Fruit fly (Drosophila melanogaster) whole organism, embryonic: ENCODE measurements around the gene Ca-Ma2d.
A peak's percentile ranks its signal among the peaks of the same experiment; 100 is the strongest.

Experiments
- Awh ChIP-seq: fragments of 200-800 bp; sonication (Bioruptor generic); IDR thresholded peaks from 2 replicates; pipeline ENCODE4, ENCODE4 v1.3.6; 2022; ENCODE audit warnings: missing biosample characterization, missing genetic modification characterization
- CG11093 ChIP-seq: fragments of 200-800 bp; sonication (Bioruptor generic); IDR thresholded peaks from 3 replicates; pipeline ENCODE4 v1.3.6; 2022; ENCODE audit warnings: missing biosample characterization, missing genetic modification characterization
- CG12155 ChIP-seq: fragments of 200-800 bp; sonication (Bioruptor generic); optimal IDR thresholded peaks from 3 replicates; lab custom pipeline; 2016; ENCODE audit warnings: missing biosample characterization, missing genetic modification characterization
- CG1233 ChIP-seq: fragments of 200-800 bp; sonication (Bioruptor generic); optimal IDR thresholded peaks from 4 replicates; lab custom pipeline; 2018; ENCODE audit warnings: missing biosample characterization, mild to moderate bottlenecking, missing genetic modification characterization
- CG13424 ChIP-seq: fragments of 200-800 bp; sonication (Bioruptor generic); optimal IDR thresholded peaks from 2 replicates; lab custom pipeline; 2019; ENCODE audit warnings: missing biosample characterization, mild to moderate bottlenecking, missing genetic modification characterization, moderate library complexity
- CG14050 ChIP-seq: fragments of 200-800 bp; sonication (Bioruptor generic); IDR thresholded peaks from 3 replicates; pipeline ENCODE4 v1.3.6; 2022; ENCODE audit warnings: missing biosample characterization, missing genetic modification characterization
- CG14965 ChIP-seq: fragments of 200-800 bp; sonication (Bioruptor generic); optimal IDR thresholded peaks from 2 replicates; lab custom pipeline; 2016; ENCODE audit warnings: missing biosample characterization, missing genetic modification characterization, borderline replicate concordance
- CG15073 ChIP-seq: fragments of 200-800 bp; sonication (Bioruptor generic); optimal IDR thresholded peaks from 2 replicates; lab custom pipeline; 2016; ENCODE audit warnings: missing biosample characterization, missing genetic modification characterization
- CG16779 ChIP-seq: fragments of 200-800 bp; sonication (Bioruptor generic); IDR thresholded peaks from 2 replicates; pipeline ENCODE4 v1.3.6; 2022; ENCODE audit warnings: missing biosample characterization, missing genetic modification characterization
- CG16863 ChIP-seq: fragments of 200-800 bp; sonication (Bioruptor generic); optimal IDR thresholded peaks from 3 replicates; lab custom pipeline; 2016; ENCODE audit warnings: missing biosample characterization, missing genetic modification characterization
- CG2120 ChIP-seq: fragments of 200-800 bp; sonication (Bioruptor generic); optimal IDR thresholded peaks from 3 replicates; lab custom pipeline; 2016; ENCODE audit warnings: missing biosample characterization, missing genetic modification characterization
- CG2712 ChIP-seq: fragments of 200-800 bp; optimal IDR thresholded peaks from 3 replicates; lab custom pipeline; 2019; ENCODE audit warnings: missing biosample characterization, mild to moderate bottlenecking, missing genetic modification characterization, moderate library complexity
- CG30431 ChIP-seq: fragments of 200-800 bp; sonication (Bioruptor generic); optimal IDR thresholded peaks from 2 replicates; lab custom pipeline; 2017; ENCODE audit warnings: missing biosample characterization, missing genetic modification characterization
- CG32767 ChIP-seq: fragments of 200-800 bp; sonication (Bioruptor generic); IDR thresholded peaks from 2 replicates; pipeline ENCODE4 v1.3.6; 2022; ENCODE audit warnings: missing biosample characterization, missing genetic modification characterization
- CG33213 ChIP-seq: fragments of 200-800 bp; sonication (Bioruptor generic); optimal IDR thresholded peaks from 3 replicates; lab custom pipeline; 2016; ENCODE audit warnings: missing biosample characterization, missing genetic modification characterization
- CG8944 ChIP-seq: fragments of 200-800 bp; sonication (Bioruptor generic); optimal IDR thresholded peaks from 3 replicates; lab custom pipeline; 2016; ENCODE audit warnings: missing biosample characterization, missing genetic modification characterization
- CG9437 ChIP-seq: fragments of 200-800 bp; sonication (Bioruptor generic); optimal IDR thresholded peaks from 2 replicates; lab custom pipeline; 2018; ENCODE audit warnings: missing biosample characterization, mild to moderate bottlenecking, missing genetic modification characterization
- CG9817 ChIP-seq: fragments of 200-800 bp; sonication (Bioruptor generic); optimal IDR thresholded peaks from 2 replicates; lab custom pipeline; 2018; ENCODE audit warnings: missing biosample characterization, mild to moderate bottlenecking, missing genetic modification characterization, moderate library complexity
- Doc3 ChIP-seq: fragments of 200-800 bp; sonication (Bioruptor generic); IDR thresholded peaks from 3 replicates; pipeline ENCODE4 v1.3.6; 2022; ENCODE audit warnings: missing biosample characterization, missing genetic modification characterization; ENCODE audit not compliant: partially characterized antibody
- Ets65A ChIP-seq: fragments of 200-800 bp; sonication (Bioruptor generic); peaks from one replicate; lab custom pipeline; 2016; ENCODE audit warnings: missing biosample characterization, missing genetic modification characterization
- Ets97D ChIP-seq: fragments of 200-800 bp; sonication (Bioruptor generic); optimal IDR thresholded peaks from 3 replicates; lab custom pipeline; 2016; ENCODE audit warnings: missing biosample characterization, missing genetic modification characterization
- H2.0 ChIP-seq: fragments of 200-800 bp; sonication (Bioruptor generic); IDR thresholded peaks from 2 replicates; pipeline ENCODE4 v1.3.6; 2022; ENCODE audit warnings: missing biosample characterization, missing genetic modification characterization
- Hey ChIP-seq: fragments of 200-800 bp; sonication (Bioruptor generic); optimal IDR thresholded peaks from 3 replicates; lab custom pipeline; 2018; ENCODE audit warnings: missing biosample characterization, mild to moderate bottlenecking, missing genetic modification characterization
- Hmx ChIP-seq: fragments of 200-800 bp; sonication (Bioruptor generic); optimal IDR thresholded peaks from 2 replicates; lab custom pipeline; 2016; ENCODE audit warnings: missing biosample characterization, missing genetic modification characterization
- Hr78 ChIP-seq, 2 experiments: fragments of 200-800 bp in 1 of 2; fragments of >200 bp in 1 of 2; sonication (Bioruptor generic) in 1 of 2; optimal IDR thresholded peaks; 2 replicates each; lab custom pipeline; 2017 to 2019; ENCODE audit warnings: missing biosample characterization in 2 of 2, missing genetic modification characterization in 2 of 2, mild to moderate bottlenecking in 1 of 2, moderate library complexity in 1 of 2
- Myb ChIP-seq: fragments of 200-800 bp; sonication (Bioruptor generic); optimal IDR thresholded peaks from 2 replicates; lab custom pipeline; 2016; ENCODE audit warnings: missing biosample characterization, missing genetic modification characterization
- PHDP ChIP-seq: fragments of 200-800 bp; sonication (Bioruptor generic); optimal IDR thresholded peaks from 3 replicates; lab custom pipeline; 2018; ENCODE audit warnings: missing biosample characterization, mild to moderate bottlenecking, missing genetic modification characterization, moderate library complexity
- ase ChIP-seq: fragments of 200-800 bp; sonication (Bioruptor generic); IDR thresholded peaks from 3 replicates; pipeline ENCODE4 v1.3.6; 2022; ENCODE audit warnings: missing biosample characterization, missing genetic modification characterization
- az2 ChIP-seq: fragments of 200-800 bp; sonication (Bioruptor generic); optimal IDR thresholded peaks from 3 replicates; lab custom pipeline; 2016; ENCODE audit warnings: missing biosample characterization, missing genetic modification characterization
- bbx ChIP-seq: fragments of 200-800 bp; sonication (Bioruptor generic); IDR thresholded peaks from 2 replicates; pipeline ENCODE4 v1.3.6; 2022; ENCODE audit warnings: missing biosample characterization, missing genetic modification characterization; ENCODE audit not compliant: partially characterized antibody
- cato ChIP-seq: fragments of 200-800 bp; sonication (Bioruptor generic); optimal IDR thresholded peaks from 2 replicates; lab custom pipeline; 2016; ENCODE audit warnings: missing biosample characterization, missing genetic modification characterization, borderline replicate concordance
- da ChIP-seq: fragments of 200-800 bp; sonication (Bioruptor generic); optimal IDR thresholded peaks from 2 replicates; lab custom pipeline; 2016; ENCODE audit warnings: missing biosample characterization, missing genetic modification characterization
- fu2 ChIP-seq: fragments of 200-800 bp; sonication (Bioruptor generic); optimal IDR thresholded peaks from 2 replicates; lab custom pipeline; 2016; ENCODE audit warnings: missing biosample characterization, missing genetic modification characterization
- gcm2 ChIP-seq: fragments of 200-800 bp; sonication (Bioruptor generic); optimal IDR thresholded peaks from 2 replicates; lab custom pipeline; 2016; ENCODE audit warnings: missing biosample characterization, missing genetic modification characterization
- ham ChIP-seq: fragments of 200-800 bp; sonication (Bioruptor generic); IDR thresholded peaks from 2 replicates; pipeline ENCODE4 v1.3.6; 2022; ENCODE audit warnings: missing biosample characterization, missing genetic modification characterization
- hb ChIP-seq: fragments of 200-800 bp; sonication (Bioruptor generic); IDR thresholded peaks from 3 replicates; pipeline ENCODE4 v1.3.6; 2022; ENCODE audit warnings: missing biosample characterization, missing genetic modification characterization; ENCODE audit not compliant: partially characterized antibody
- her ChIP-seq: fragments of 200-800 bp; sonication (Bioruptor generic); optimal IDR thresholded peaks from 2 replicates; lab custom pipeline; 2016; ENCODE audit warnings: missing biosample characterization, missing genetic modification characterization
- hkb ChIP-seq, 2 experiments: fragments of 200-800 bp in 1 of 2; fragments of >200 bp in 1 of 2; sonication (Bioruptor generic) in 1 of 2; IDR thresholded peaks in 1 of 2; optimal IDR thresholded peaks in 1 of 2; 2 replicates each; pipeline versions ENCODE4 v1.3.6 to Lab custom; 2017 to 2022; ENCODE audit warnings: missing biosample characterization in 1 of 2, missing genetic modification characterization in 1 of 2
- lilli ChIP-seq: fragments of 200-800 bp; sonication (Bioruptor generic); optimal IDR thresholded peaks from 3 replicates; lab custom pipeline; 2016; ENCODE audit warnings: missing biosample characterization, missing genetic modification characterization
- mam ChIP-seq: fragments of 200-800 bp; sonication (Bioruptor generic); optimal IDR thresholded peaks from 3 replicates; lab custom pipeline; 2016; ENCODE audit warnings: missing biosample characterization, missing genetic modification characterization
- onecut ChIP-seq: fragments of 200-800 bp; sonication (Bioruptor generic); IDR thresholded peaks from 2 replicates; pipeline ENCODE4 v1.3.6; 2022; ENCODE audit warnings: missing biosample characterization, missing genetic modification characterization
- pb ChIP-seq: fragments of 200-800 bp; sonication (Bioruptor generic); optimal IDR thresholded peaks from 3 replicates; lab custom pipeline; 2016; ENCODE audit warnings: missing biosample characterization, missing genetic modification characterization
- prd ChIP-seq, 3 experiments: fragments of >200 bp in 2 of 3; fragments of 200-800 bp in 1 of 3; sonication (Bioruptor generic) in 1 of 3; optimal IDR thresholded peaks in 2 of 3; IDR thresholded peaks in 1 of 3; 2 replicates in 2 of 3; 3 replicates in 1 of 3; pipeline versions ENCODE4 v1.3.6 to Lab custom; 2017 to 2022; ENCODE audit warnings: missing biosample characterization in 1 of 3, missing genetic modification characterization in 1 of 3
- shn ChIP-seq: fragments of 200-800 bp; sonication (Bioruptor generic); optimal IDR thresholded peaks from 3 replicates; lab custom pipeline; 2016; ENCODE audit warnings: missing biosample characterization, missing genetic modification characterization
- sim ChIP-seq: fragments of 200-800 bp; sonication (Bioruptor generic); IDR thresholded peaks from 2 replicates; pipeline ENCODE4 v1.3.6; 2022; ENCODE audit warnings: missing biosample characterization, missing genetic modification characterization
- sug ChIP-seq: fragments of 200-800 bp; optimal IDR thresholded peaks from 2 replicates; lab custom pipeline; 2019; ENCODE audit warnings: missing biosample characterization, mild to moderate bottlenecking, missing genetic modification characterization, moderate library complexity
- tap ChIP-seq: fragments of 200-800 bp; optimal IDR thresholded peaks from 3 replicates; lab custom pipeline; 2019; ENCODE audit warnings: missing biosample characterization, mild to moderate bottlenecking, missing genetic modification characterization, moderate library complexity
- tll ChIP-seq, 2 experiments: fragments of 200-800 bp in 1 of 2; fragments of >200 bp in 1 of 2; sonication (Bioruptor generic) in 1 of 2; optimal IDR thresholded peaks; 2 replicates each; lab custom pipeline; 2017 to 2019; ENCODE audit warnings: missing biosample characterization in 2 of 2, missing genetic modification characterization in 2 of 2, mild to moderate bottlenecking in 1 of 2, moderate library complexity in 1 of 2
- zen ChIP-seq: fragments of 200-800 bp; sonication (Bioruptor generic); optimal IDR thresholded peaks from 3 replicates; lab custom pipeline; 2018; ENCODE audit warnings: missing biosample characterization, mild to moderate bottlenecking, missing genetic modification characterization, moderate library complexity

Ca-Ma2d gene

dm6 chr2L:16279774-16280252 lies 48.5 kb downstream of the Ca-Ma2d start (continued):
- TF ChIP-seq Awh (GFP tag; lab: Robert Waterston, UW) (peak; percentile 68; the same call in 1 of the 2 replicates), Doc3 (GFP tag; lab: Robert Waterston, UW) (no peak), Hmx (peak; percentile 74), CG8944 (GFP tag; lab: Kevin White, UChicago) (peak; percentile 78), CG12155 (GFP tag; lab: Kevin White, UChicago) (peak; percentile 83), hb (GFP tag; lab: Robert Waterston, UW) (no peak), cato (GFP tag; lab: Kevin White, UChicago) (peak; percentile 90), Hr78 (GFP tag; optimal IDR thresholded peaks at IDR 0.05; lab: Kevin White, UChicago) (peak in 1 of 2 experiments; percentile 87), ase (peak; percentile 71; the same call in 2 of the 3 replicates), hkb (optimal IDR thresholded peaks at IDR 0.05; lab: Kevin White, UChicago) (no peak), hkb (GFP tag; IDR thresholded peaks at IDR 0.05; lab: Robert Waterston, UW) (peak; percentile 83), CG16779 (GFP tag; lab: Robert Waterston, UW) (no peak), Hey (tag; lab: Kevin White, UChicago) (no peak), Ets65A (GFP tag; lab: Kevin White, UChicago) (peak; percentile 94), ham (GFP tag; lab: Robert Waterston, UW) (no peak), CG32767 (GFP tag; lab: Robert Waterston, UW) (peak; percentile 84), tap (tag; lab: Kevin White, UChicago) (peak; percentile 92), az2 (peak; percentile 95), mam (GFP tag; lab: Kevin White, UChicago) (peak; percentile 80), her (GFP tag; lab: Kevin White, UChicago) (peak; percentile 58), tll (GFP tag; optimal IDR thresholded peaks at IDR 0.05; lab: Kevin White, UChicago) (peak in 1 of 2 experiments; percentile 41), shn (GFP tag; lab: Kevin White, UChicago) (peak; percentile 87), gcm2 (GFP tag; lab: Kevin White, UChicago) (peak; percentile 66), CG33213 (GFP tag; lab: Kevin White, UChicago) (peak; percentile 65), CG1233 (GFP tag; lab: Kevin White, UChicago) (peak; percentile 88), H2.0 (GFP tag; lab: Robert Waterston, UW) (peak; percentile 71), CG2712 (tag; lab: Kevin White, UChicago) (peak; percentile 96), PHDP (tag; lab: Kevin White, UChicago) (peak; percentile 94), CG14965 (GFP tag; lab: Kevin White, UChicago) (peak; percentile 37), onecut (peak; percentile 62), zen (tag; lab: Kevin White, UChicago) (peak; percentile 59), CG14050 (GFP tag; lab: Robert Waterston, UW) (peak; percentile 82), bbx (peak; percentile 47), Myb (GFP tag; lab: Kevin White, UChicago) (peak; percentile 46), sim (GFP tag; lab: Robert Waterston, UW) (peak; percentile 57; the same call in 1 of the 2 replicates), da (GFP tag; lab: Kevin White, UChicago) (peak; percentile 83), CG30431 (GFP tag; lab: Kevin White, UChicago) (peak; percentile 75), pb (GFP tag; lab: Kevin White, UChicago) (peak; percentile 71), CG11093 (GFP tag; lab: Robert Waterston, UW) (peak; percentile 79), CG9437 (peak; percentile 93), Ets97D (GFP tag; lab: Kevin White, UChicago) (peak; percentile 68), fu2 (GFP tag; lab: Kevin White, UChicago) (peak; percentile 62), CG13424 (peak; percentile 95), CG9817 (tag; lab: Kevin White, UChicago) (peak; percentile 79), prd (optimal IDR thresholded peaks at IDR 0.05; lab: Kevin White, UChicago) (no peak), prd (GFP tag; IDR thresholded peaks at IDR 0.05; lab: Robert Waterston, UW) (peak; percentile 80), CG15073 (GFP tag; lab: Kevin White, UChicago) (peak; percentile 65), sug (tag; lab: Kevin White, UChicago) (peak; percentile 68), CG2120 (GFP tag; lab: Kevin White, UChicago) (peak; percentile 65), lilli (GFP tag; lab: Kevin White, UChicago) (peak; percentile 88), CG16863 (GFP tag; lab: Kevin White, UChicago) (peak; percentile 91)
